Fruit fly (Drosophila melanogaster): ENCODE results near the gene MnM.
A peak's percentile ranks its signal among the peaks of the same experiment; 100 is the strongest.

MnM gene

dm6 chr3L:3142516-3143382, 35.6 kb downstream of the MnM start (continued):
- TF ChIP-seq CG12236 (GFP tag; optimal IDR thresholded peaks at IDR 0.05) (no peak), ftz-f1 (GFP tag; optimal IDR thresholded peaks at IDR 0.05) (peak; percentile 3), CG14667 (GFP tag; IDR thresholded peaks at IDR 0.05) (no peak), Mrtf (GFP tag; IDR thresholded peaks at IDR 0.05) (no peak), CkIIα-i1 (GFP tag; IDR thresholded peaks at IDR 0.05) (no peak), pb (GFP tag; optimal IDR thresholded peaks at IDR 0.05) (no peak), nau (GFP tag; optimal IDR thresholded peaks at IDR 0.05) (no peak), CG3726 (GFP tag; IDR thresholded peaks at IDR 0.05) (no peak), CG33557 (GFP tag; optimal IDR thresholded peaks at IDR 0.05) (no peak), zf30C (GFP tag; optimal IDR thresholded peaks at IDR 0.05) (peak; percentile 62), grn (GFP tag; optimal IDR thresholded peaks at IDR 0.05) (peak; percentile 34), corto (GFP tag; optimal IDR thresholded peaks at IDR 0.05) (no peak), Hr3 (GFP tag; optimal IDR thresholded peaks at IDR 0.05) (no peak), ERR (GFP tag; optimal IDR thresholded peaks at IDR 0.05) (no peak), CG10543 (GFP tag; optimal IDR thresholded peaks at IDR 0.05) (peak; percentile 55), NC2β (GFP tag; optimal IDR thresholded peaks at IDR 0.05) (no peak), sug (tag; optimal IDR thresholded peaks at IDR 0.05) (peak; percentile 57), CG17568 (GFP tag; optimal IDR thresholded peaks at IDR 0.05) (peak; percentile 1), CG14441 (GFP tag; IDR thresholded peaks at IDR 0.05) (0 out of 2 replicates have a peak, but pooled peaks have one; percentile 12), CG12219 (GFP tag; optimal IDR thresholded peaks at IDR 0.05) (no peak), CG7372 (GFP tag; IDR thresholded peaks at IDR 0.05) (no peak), BtbVII (GFP tag; optimal IDR thresholded peaks at IDR 0.05) (peak; percentile 11), CG8290 (GFP tag; optimal IDR thresholded peaks at IDR 0.05) (no peak), CG8290 (tag; optimal IDR thresholded peaks at IDR 0.05) (peak in 1 of 2 experiments; percentile 17), MESR4 (GFP tag; optimal IDR thresholded peaks at IDR 0.05) (peak; percentile 73), CG18599 (GFP tag; optimal IDR thresholded peaks at IDR 0.05) (peak; percentile 1)

- peak; percentile 76 for TF ChIP-seq z (GFP tag; IDR thresholded peaks at IDR 0.05)
- TF ChIP-seq so (GFP tag; IDR thresholded peaks at IDR 0.05): no peak
- TF ChIP-seq oc (tag; optimal IDR thresholded peaks at IDR 0.05): peak; percentile 0
- TF ChIP-seq CG3163 (GFP tag; optimal IDR thresholded peaks at IDR 0.05): no peak
- no peak for TF ChIP-seq ab (GFP tag; optimal IDR thresholded peaks at IDR 0.05)
- TF ChIP-seq Dip2 (GFP tag; IDR thresholded peaks at IDR 0.05): no peak
- no peak for TF ChIP-seq Hr39 (optimal IDR thresholded peaks at IDR 0.05)
- TF ChIP-seq CG7963 (GFP tag; IDR thresholded peaks at IDR 0.05; ENCODE audit: partially characterized antibody): no peak
- peak; percentile 11; the same call in 1 of the 2 replicates for TF ChIP-seq Xrp1 (GFP tag; IDR thresholded peaks at IDR 0.05)
- TF ChIP-seq CG10267 (tag; optimal IDR thresholded peaks at IDR 0.05): peak; percentile 5
- peak; percentile 91 for TF ChIP-seq CG33557 (GFP tag; optimal IDR thresholded peaks at IDR 0.05)
- TF ChIP-seq CG16815 (GFP tag; optimal IDR thresholded peaks at IDR 0.05): no peak
- no peak for TF ChIP-seq CG31224 (GFP tag; IDR thresholded peaks at IDR 0.05)
- no peak for TF ChIP-seq CG17612 (GFP tag; IDR thresholded peaks at IDR 0.05)
- TF ChIP-seq MTF-1 (GFP tag; optimal IDR thresholded peaks at IDR 0.05; ENCODE audit: borderline replicate concordance): peak; percentile 10
- TF ChIP-seq CG2875 (GFP tag; optimal IDR thresholded peaks at IDR 0.05): peak; percentile 30
- TF ChIP-seq seq (GFP tag; IDR thresholded peaks at IDR 0.05): no peak
- peak; percentile 43 for TF ChIP-seq CG2202 (tag; optimal IDR thresholded peaks at IDR 0.05)
- TF ChIP-seq danr (GFP tag; IDR thresholded peaks at IDR 0.05): no peak
- TF ChIP-seq CG4854 (GFP tag; optimal IDR thresholded peaks at IDR 0.05): no peak
- no peak for TF ChIP-seq CG10366 (GFP tag; IDR thresholded peaks at IDR 0.05)
- no peak for TF ChIP-seq MBD-R2 (GFP tag; IDR thresholded peaks at IDR 0.05)
- TF ChIP-seq sna (GFP tag; IDR thresholded peaks at IDR 0.05; ENCODE audit: partially characterized antibody): no peak
- TF ChIP-seq CG17829 (tag; optimal IDR thresholded peaks at IDR 0.05): peak; percentile 16
- no peak for TF ChIP-seq sisA (GFP tag; IDR thresholded peaks at IDR 0.05)
- peak; percentile 22 for TF ChIP-seq CG3407 (GFP tag; optimal IDR thresholded peaks at IDR 0.05)
Measured at dm6 chr3L:3141411-3141810, 37.0 kb downstream of the MnM start.
